ENCODE assay signal across 2 fruit fly cellular contexts in genomic region chr2L:15367607-15368006, dm6.
TF ChIP-seq lines count a peak whose summit lies in the region.

No protein-coding gene starts in this region.

TF ChIP-seq in whole organism, prepupa, 60 proteins besides CTCF, POLR2A, EP300 and RAD21:
- TF ChIP-seq CG10669 (GFP tag; optimal IDR thresholded peaks at IDR 0.05; lab: Kevin White, UChicago), result peak; percentile 47
- TF ChIP-seq fkh (GFP tag; optimal IDR thresholded peaks at IDR 0.05; lab: Kevin White, UChicago), result no peak
- peak; percentile 41 for TF ChIP-seq Ets96B (tag; optimal IDR thresholded peaks at IDR 0.05; lab: Kevin White, UChicago)
- peak; percentile 52 for TF ChIP-seq Eip78C (GFP tag; lab: Kevin White, UChicago)
- peak; percentile 24 to 35 for TF ChIP-seq ss (GFP tag; optimal IDR thresholded peaks at IDR 0.05; lab: Kevin White, UChicago)
- TF ChIP-seq CG4318 (GFP tag; optimal IDR thresholded peaks at IDR 0.05; lab: Kevin White, UChicago), result no peak
- no peak for TF ChIP-seq Hr38 (GFP tag; optimal IDR thresholded peaks at IDR 0.05; lab: Kevin White, UChicago)
- TF ChIP-seq CG11294 (GFP tag; IDR thresholded peaks at IDR 0.05; lab: Robert Waterston, UW), result no peak
- TF ChIP-seq CG6808 (GFP tag; optimal IDR thresholded peaks at IDR 0.05; lab: Kevin White, UChicago), result peak; percentile 41
- TF ChIP-seq CG6792 (GFP tag; optimal IDR thresholded peaks at IDR 0.05; lab: Kevin White, UChicago), result no peak
- no peak for TF ChIP-seq vri (GFP tag; optimal IDR thresholded peaks at IDR 0.05; lab: Kevin White, UChicago)
- TF ChIP-seq pdm3 (GFP tag; optimal IDR thresholded peaks at IDR 0.05; lab: Kevin White, UChicago), result no peak
- TF ChIP-seq acj6 (GFP tag; optimal IDR thresholded peaks at IDR 0.05; lab: Kevin White, UChicago), result no peak
- TF ChIP-seq CG9139 (GFP tag; optimal IDR thresholded peaks at IDR 0.05; lab: Kevin White, UChicago), result peak; percentile 25
- TF ChIP-seq cyc (GFP tag; optimal IDR thresholded peaks at IDR 0.05; lab: Kevin White, UChicago), result no peak
- peak; percentile 9 for TF ChIP-seq spab (GFP tag; optimal IDR thresholded peaks at IDR 0.05; lab: Kevin White, UChicago)
- TF ChIP-seq dsx (GFP tag; optimal IDR thresholded peaks at IDR 0.05; lab: Kevin White, UChicago; ENCODE audit: poor library complexity, severe bottlenecking), result peak; percentile 30
- TF ChIP-seq CG3032 (tag; optimal IDR thresholded peaks at IDR 0.05; lab: Kevin White, UChicago), result peak; percentile 37
- TF ChIP-seq Lpt (GFP tag; optimal IDR thresholded peaks at IDR 0.05; lab: Kevin White, UChicago), result no peak

TF ChIP-seq in whole organism, pupa, 21 proteins besides CTCF, POLR2A, EP300 and RAD21:
- TF ChIP-seq Pif1B (GFP tag; optimal IDR thresholded peaks at IDR 0.05; lab: Kevin White, UChicago) (no peak), Pif1A (GFP tag; optimal IDR thresholded peaks at IDR 0.05; lab: Kevin White, UChicago) (no peak), CG34367 (tag; optimal IDR thresholded peaks at IDR 0.05; lab: Kevin White, UChicago) (no peak), Snoo (tag; optimal IDR thresholded peaks at IDR 0.05; lab: Kevin White, UChicago) (no peak), CG9948 (tag; optimal IDR thresholded peaks at IDR 0.05; lab: Kevin White, UChicago) (peak; percentile 30), CG17806 (tag; optimal IDR thresholded peaks at IDR 0.05; lab: Kevin White, UChicago) (peak; percentile 19), EcR (GFP tag; optimal IDR thresholded peaks at IDR 0.05; lab: Kevin White, UChicago) (no peak), CG8301 (tag; optimal IDR thresholded peaks at IDR 0.05; lab: Kevin White, UChicago) (no peak), fd96Ca (GFP tag; IDR thresholded peaks at IDR 0.05; lab: Robert Waterston, UW) (no peak), CG4496 (GFP tag; IDR thresholded peaks at IDR 0.05; lab: Robert Waterston, UW) (no peak), gl (tag; optimal IDR thresholded peaks at IDR 0.05; lab: Kevin White, UChicago) (no peak), CG8159 (tag; optimal IDR thresholded peaks at IDR 0.05; lab: Kevin White, UChicago) (peak; percentile 60), CG15710 (tag; optimal IDR thresholded peaks at IDR 0.05; lab: Kevin White, UChicago) (peak; percentile 33)
TF ChIP-seq in whole organism, pupa: peak in this region for 4.
